Worm (Caenorhabditis elegans): ENCODE results near the gene F55B11.6.

The F55B11.6 gene

DNA sequence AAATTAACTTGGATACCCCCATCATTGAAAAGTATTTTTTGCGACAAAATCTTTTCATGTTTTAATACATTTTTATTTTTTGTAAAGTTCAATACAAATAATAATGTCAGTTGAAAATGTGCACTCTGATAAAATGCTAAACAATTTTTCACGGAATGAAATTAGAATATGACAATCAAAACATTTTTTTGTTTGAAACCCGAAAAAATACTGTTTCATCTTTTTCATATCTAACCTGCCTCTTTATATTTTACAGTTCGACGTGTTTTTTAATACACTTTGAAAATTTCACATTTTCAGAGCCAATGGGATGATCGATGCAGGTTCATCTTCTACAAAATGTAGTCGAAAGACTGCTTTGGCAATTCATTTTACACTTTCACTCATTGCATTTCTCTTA lies 23.2 kb downstream of the F55B11.6 start, which contains the start of gene clc-8:
Gene clc-8, plus strand, starts transcription at position 301 of the 400 bp plus-strand sequence.
- TF ChIP-seq F10E7.11 (tag; optimal IDR thresholded peaks at IDR 0.05) (no peak), xnd-1 (tag; optimal IDR thresholded peaks at IDR 0.05) (no peak), unc-130 (GFP tag; optimal IDR thresholded peaks at IDR 0.05) (no peak)

DNA sequence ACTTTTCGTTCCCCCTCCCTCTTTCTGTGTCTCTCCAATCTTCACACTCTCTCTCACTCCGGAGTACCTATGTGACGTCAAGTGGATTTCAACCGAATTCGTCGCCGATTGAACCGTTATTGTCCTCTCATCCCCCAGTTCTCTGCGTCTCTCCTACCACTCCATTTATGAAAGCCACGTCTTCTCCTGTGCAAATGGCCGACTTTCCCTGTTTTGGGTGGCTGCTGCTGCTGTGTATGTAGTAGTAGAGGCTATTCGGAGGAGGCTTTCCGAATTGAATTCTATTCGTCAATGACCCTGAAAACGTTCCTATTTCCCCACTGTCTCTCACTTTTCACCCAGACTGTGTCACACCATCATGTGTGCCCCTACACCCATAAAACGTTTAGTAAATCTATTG lies 25.3 kb downstream of the F55B11.6 start:
- TF ChIP-seq ceh-91 (GFP tag; IDR thresholded peaks at IDR 0.05) (no peak), atf-7 (tag; optimal IDR thresholded peaks at IDR 0.05) (no peak), chd-7 (tag; optimal IDR thresholded peaks at IDR 0.05) (no peak), hlh-12 (tag; optimal IDR thresholded peaks at IDR 0.05) (no peak), hsf-1 (GFP tag; IDR thresholded peaks at IDR 0.05) (no peak), T07F8.4 (tag; optimal IDR thresholded peaks at IDR 0.05) (no peak), akir-1 (GFP tag; optimal IDR thresholded peaks at IDR 0.05) (no peak)

DNA sequence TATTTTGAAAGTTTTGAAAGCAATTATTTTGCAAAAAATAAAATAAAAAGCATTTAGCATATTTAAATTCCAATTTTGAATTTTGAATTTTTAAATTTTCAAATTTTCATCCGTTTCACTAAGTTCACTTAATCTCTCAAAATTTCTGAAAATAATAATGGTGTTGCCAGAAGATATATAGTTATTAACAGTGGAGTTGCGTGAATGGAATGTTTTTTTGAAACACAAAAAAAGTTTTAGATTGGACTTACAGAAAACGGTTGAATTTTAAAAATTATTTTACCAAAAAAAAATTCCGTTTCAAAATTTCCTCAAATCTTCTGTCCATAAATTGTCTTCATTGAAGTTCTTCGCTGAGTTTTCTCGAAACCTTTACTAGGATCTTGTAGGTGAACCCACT lies 25.8 kb downstream of the F55B11.6 start:
- TF ChIP-seq ceh-100 (GFP tag; IDR thresholded peaks at IDR 0.05), result no peak
- TF ChIP-seq let-607 (tag; optimal IDR thresholded peaks at IDR 0.05), result no peak
- no peak for TF ChIP-seq lir-1 (GFP tag; conservative IDR thresholded peaks at IDR 0.05)
- TF ChIP-seq attf-6 (GFP tag; IDR thresholded peaks at IDR 0.05), result peak; percentile 83
- TF ChIP-seq hlh-26 (GFP tag; conservative IDR thresholded peaks at IDR 0.05), result no peak
- no peak for TF ChIP-seq rec-8 (tag; optimal IDR thresholded peaks at IDR 0.05)
- no peak for TF ChIP-seq ztf-25 (GFP tag; IDR thresholded peaks at IDR 0.05)
- TF ChIP-seq nfya-1 (tag; optimal IDR thresholded peaks at IDR 0.05; ENCODE audit: borderline replicate concordance, insufficient read depth), result no peak
- TF ChIP-seq snpc-4 (GFP tag; optimal IDR thresholded peaks at IDR 0.05), result no peak
- peak in 3 of 4 experiments; percentile 14 to 39 (median 32) for TF ChIP-seq snpc-4 (tag; optimal IDR thresholded peaks at IDR 0.05)
- TF ChIP-seq lin-35 (GFP tag; optimal IDR thresholded peaks at IDR 0.05), result no peak
- TF ChIP-seq F57C9.4 (tag; optimal IDR thresholded peaks at IDR 0.05), result no peak
- TF ChIP-seq ceh-91 (GFP tag; IDR thresholded peaks at IDR 0.05), result no peak

DNA sequence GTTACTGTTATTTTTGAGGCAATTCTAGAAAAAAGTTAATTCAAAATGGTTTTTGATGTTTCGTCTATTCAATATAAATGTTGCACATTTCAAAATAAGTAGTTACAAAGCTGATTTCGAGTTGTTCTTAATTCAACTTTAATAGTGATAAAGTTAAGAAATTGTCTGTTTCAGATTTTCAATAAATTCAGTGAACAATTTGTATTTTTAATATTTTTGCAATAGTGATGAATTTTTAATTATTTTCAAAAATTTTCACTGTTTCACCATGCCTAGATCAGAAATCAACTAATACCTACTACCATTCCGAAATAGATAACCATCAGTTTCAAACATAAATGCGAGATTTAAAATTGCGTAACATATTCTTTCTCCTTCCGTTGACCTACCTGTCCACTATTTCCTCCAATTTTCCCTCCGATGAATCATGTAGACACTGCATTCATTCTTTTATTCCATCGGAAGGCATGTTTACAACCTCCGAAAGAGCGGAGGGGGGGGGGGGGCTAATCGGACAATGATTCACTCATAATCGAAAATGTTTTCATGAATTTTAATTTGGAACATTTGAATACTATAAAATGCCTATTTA lies 26.9 kb downstream of the F55B11.6 start:
- no peak for TF ChIP-seq snpc-4 (GFP tag; optimal IDR thresholded peaks at IDR 0.05)
- peak in 3 of 4 experiments; percentile 7 to 61 (median 40) for TF ChIP-seq snpc-4 (tag; optimal IDR thresholded peaks at IDR 0.05)
- no peak for TF ChIP-seq akir-1 (GFP tag; optimal IDR thresholded peaks at IDR 0.05)
- TF ChIP-seq attf-6 (GFP tag; IDR thresholded peaks at IDR 0.05), result 0 out of 2 replicates have a peak, but pooled peaks have one; percentile 43
- TF ChIP-seq ets-4 (GFP tag; optimal IDR thresholded peaks at IDR 0.05), result no peak
- no peak for TF ChIP-seq gei-17 (GFP tag; optimal IDR thresholded peaks at IDR 0.05)

DNA sequence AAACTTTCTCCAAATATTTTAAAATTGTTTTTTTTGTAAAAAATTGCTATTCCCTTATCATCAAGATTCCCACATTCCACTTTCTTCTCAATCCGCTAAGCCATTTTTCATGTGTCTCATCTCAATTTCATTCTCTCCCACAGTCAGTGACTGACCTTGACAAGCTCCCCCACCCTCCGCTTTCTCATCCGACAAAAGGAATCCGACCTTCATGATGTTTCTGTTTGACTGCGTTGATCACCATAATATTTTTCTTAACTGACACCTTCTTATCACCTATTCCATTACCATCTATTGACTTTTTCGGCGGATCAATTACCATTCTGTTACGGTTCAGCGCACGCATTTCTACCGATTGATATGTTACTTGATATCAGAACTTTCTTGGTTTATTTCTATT lies 28.0 kb downstream of the F55B11.6 start:
- TF ChIP-seq ztf-18 (tag; optimal IDR thresholded peaks at IDR 0.05) (no peak), madf-10 (tag; optimal IDR thresholded peaks at IDR 0.05) (no peak), T07F8.4 (tag; optimal IDR thresholded peaks at IDR 0.05) (no peak), ceh-79 (tag; optimal IDR thresholded peaks at IDR 0.05) (no peak), B0336.3 (GFP tag; IDR thresholded peaks at IDR 0.05) (no peak), zfh-2 (GFP tag; conservative IDR thresholded peaks at IDR 0.05) (no peak), repo-1 (tag; optimal IDR thresholded peaks at IDR 0.05) (no peak), ets-4 (GFP tag; optimal IDR thresholded peaks at IDR 0.05) (no peak), hlh-12 (tag; optimal IDR thresholded peaks at IDR 0.05) (no peak), mel-28 (tag; optimal IDR thresholded peaks at IDR 0.05; ENCODE audit: borderline replicate concordance) (no peak), aptf-3 (GFP tag; IDR thresholded peaks at IDR 0.05) (no peak), aptf-2 (GFP tag; conservative IDR thresholded peaks at IDR 0.05) (no peak), lag-1 (GFP tag; IDR thresholded peaks at IDR 0.05) (no peak), attf-5 (GFP tag; optimal IDR thresholded peaks at IDR 0.05) (no peak), let-607 (tag; optimal IDR thresholded peaks at IDR 0.05) (no peak), bed-2 (GFP tag; IDR thresholded peaks at IDR 0.05) (no peak), snpc-1.3 (tag; optimal IDR thresholded peaks at IDR 0.05; ENCODE audit: insufficient read depth) (no peak), lir-1 (GFP tag; conservative IDR thresholded peaks at IDR 0.05) (no peak), Y67H2A.10 (GFP tag; conservative IDR thresholded peaks at IDR 0.05) (no peak)
